Worm (Caenorhabditis elegans): ENCODE data around the gene F13A7.11.
"Not testable (repeated sequence)": the region's sequence is repeated elsewhere in the genome, so short reads cannot be mapped to it uniquely, and the experiment has no call there.

Gene F13A7.11

ce11 chrV:16405366-16405765, 10.3 kb upstream of the F13A7.11 start:
- TF ChIP-seq him-1 (tag; optimal IDR thresholded peaks at IDR 0.05) (no peak), dao-5 (tag; optimal IDR thresholded peaks at IDR 0.05) (no peak)

- TF ChIP-seq dao-5 (tag; optimal IDR thresholded peaks at IDR 0.05), result no peak
- no peak for TF ChIP-seq him-1 (tag; optimal IDR thresholded peaks at IDR 0.05)
Observed at ce11 chrV:16403974-16404373, 8.9 kb upstream of the F13A7.11 start, which contains the start of gene syp-1. TSS of gene syp-1 (plus strand) at chrV:16404274.

ce11 chrV:16401519-16401918, 6.4 kb upstream of the F13A7.11 start, which contains the start of gene F13A7.14:
TSS of gene F13A7.14 (plus strand) at chrV:16401891.
- TF ChIP-seq dao-5 (tag; optimal IDR thresholded peaks at IDR 0.05) (no peak), W03F9.2 (tag; optimal IDR thresholded peaks at IDR 0.05) (peak; percentile 72)

ce11 chrV:16399388-16399787, 4.3 kb upstream of the F13A7.11 start, which contains the start of gene sre-36:
TSS of gene sre-36 (plus strand) at chrV:16399688.
- TF ChIP-seq dao-5 (tag; optimal IDR thresholded peaks at IDR 0.05) (no peak), W03F9.2 (tag; optimal IDR thresholded peaks at IDR 0.05) (no peak), him-1 (tag; optimal IDR thresholded peaks at IDR 0.05) (no peak)

ce11 chrV:16395739-16396138, 635 bp upstream of the F13A7.11 start, which contains the start of gene F13A7.12:
TSS of gene F13A7.12 (plus strand) at chrV:16396039.
- TF ChIP-seq him-1 (tag; optimal IDR thresholded peaks at IDR 0.05), result no peak

- TF ChIP-seq W03F9.2 (tag; optimal IDR thresholded peaks at IDR 0.05) (no peak), him-1 (tag; optimal IDR thresholded peaks at IDR 0.05) (no peak)
Observed at ce11 chrV:16393728-16394127, 1.4 kb downstream of the F13A7.11 start, which contains the start of gene srd-63. TSS of gene srd-63 (minus strand) at chrV:16393828.

- TF ChIP-seq dao-5 (tag; optimal IDR thresholded peaks at IDR 0.05) (no peak), him-1 (tag; optimal IDR thresholded peaks at IDR 0.05) (no peak), W03F9.2 (tag; optimal IDR thresholded peaks at IDR 0.05) (no peak)
Observed at ce11 chrV:16390655-16391054, 4.4 kb downstream of the F13A7.11 start, which contains the start of gene gst-44. TSS of gene gst-44 (plus strand) at chrV:16390891.

ce11 chrV:16388268-16388667, 6.8 kb downstream of the F13A7.11 start, which contains the start of gene sri-65:
TSS of gene sri-65 (minus strand) at chrV:16388368.
- TF ChIP-seq him-1 (tag; optimal IDR thresholded peaks at IDR 0.05), result no peak
- TF ChIP-seq dao-5 (tag; optimal IDR thresholded peaks at IDR 0.05), result no peak
- no peak for TF ChIP-seq W03F9.2 (tag; optimal IDR thresholded peaks at IDR 0.05)

ce11 chrV:16383729-16384128, 11.4 kb downstream of the F13A7.11 start, which contains the start of gene F13A7.7:
TSS of gene F13A7.7 (minus strand) at chrV:16383829.
- TF ChIP-seq W03F9.2, dao-5, him-1 (tag; optimal IDR thresholded peaks at IDR 0.05): not testable (repeated sequence)

ce11 chrV:16382949-16383348, 12.2 kb downstream of the F13A7.11 start:
- TF ChIP-seq W03F9.2 (tag; optimal IDR thresholded peaks at IDR 0.05) (no peak), dao-5 (tag; optimal IDR thresholded peaks at IDR 0.05) (no peak), him-1 (tag; optimal IDR thresholded peaks at IDR 0.05) (no peak)

- no peak for TF ChIP-seq him-1 (tag; optimal IDR thresholded peaks at IDR 0.05)
- TF ChIP-seq dao-5 (tag; optimal IDR thresholded peaks at IDR 0.05), result no peak
- TF ChIP-seq W03F9.2 (tag; optimal IDR thresholded peaks at IDR 0.05), result no peak
Observed at ce11 chrV:16377849-16378248, 17.3 kb downstream of the F13A7.11 start, which contains the start of gene F13A7.1. TSS of gene F13A7.1 (minus strand) at chrV:16377949.

- no peak for TF ChIP-seq W03F9.2 (tag; optimal IDR thresholded peaks at IDR 0.05)
- no peak for TF ChIP-seq dao-5 (tag; optimal IDR thresholded peaks at IDR 0.05)
- TF ChIP-seq him-1 (tag; optimal IDR thresholded peaks at IDR 0.05), result no peak
Observed at ce11 chrV:16377188-16377587, 17.9 kb downstream of the F13A7.11 start.

ce11 chrV:16376430-16376948, 18.6 kb downstream of the F13A7.11 start:
- no peak for TF ChIP-seq him-1 (tag; optimal IDR thresholded peaks at IDR 0.05)
- TF ChIP-seq dao-5 (tag; optimal IDR thresholded peaks at IDR 0.05), result no peak
- TF ChIP-seq W03F9.2 (tag; optimal IDR thresholded peaks at IDR 0.05), result no peak

- TF ChIP-seq W03F9.2 (tag; optimal IDR thresholded peaks at IDR 0.05), result no peak
- TF ChIP-seq dao-5 (tag; optimal IDR thresholded peaks at IDR 0.05), result no peak
- no peak for TF ChIP-seq him-1 (tag; optimal IDR thresholded peaks at IDR 0.05)
Observed at ce11 chrV:16374676-16375075, 20.4 kb downstream of the F13A7.11 start, which contains the start of gene srv-34. TSS of gene srv-34 (minus strand) at chrV:16374776.

- TF ChIP-seq dao-5 (tag; optimal IDR thresholded peaks at IDR 0.05) (peak; percentile 71), W03F9.2 (tag; optimal IDR thresholded peaks at IDR 0.05) (peak; percentile 9), him-1 (tag; optimal IDR thresholded peaks at IDR 0.05) (peak; percentile 52)
Observed at ce11 chrV:16370039-16370438, 25.1 kb downstream of the F13A7.11 start.
